Fruit fly (Drosophila melanogaster): ENCODE data around the gene Nost.
"Not testable (repeated sequence)": the region's sequence is repeated elsewhere in the genome, so short reads cannot be mapped to it uniquely, and the experiment has no call there.

The Nost gene

dm6 chrX:9086702-9087179 lies 56.7 kb downstream of the Nost start, which contains the start of gene CG32706:
Gene CG32706, plus strand, starts transcription at chrX:9087129.
- not testable (repeated sequence) for TF ChIP-seq Dll (optimal IDR thresholded peaks at IDR 0.05); psq (optimal IDR thresholded peaks at IDR 0.05); EcR (GFP tag; optimal IDR thresholded peaks at IDR 0.05)

- TF ChIP-seq usp (GFP tag; optimal IDR thresholded peaks at IDR 0.05); Dll (optimal IDR thresholded peaks at IDR 0.05); CG8478 (optimal IDR thresholded peaks at IDR 0.05): not testable (repeated sequence)
Observed at dm6 chrX:9087920-9088417, 58.0 kb downstream of the Nost start, which contains the start of gene CG6999. Gene CG6999, plus strand, starts transcription at chrX:9088367.

- no peak for TF ChIP-seq CG8478 (optimal IDR thresholded peaks at IDR 0.05)
- TF ChIP-seq psq (optimal IDR thresholded peaks at IDR 0.05): no peak
- no peak for TF ChIP-seq pan (optimal IDR thresholded peaks at IDR 0.05)
- TF ChIP-seq EcR (GFP tag; optimal IDR thresholded peaks at IDR 0.05): no peak
- no peak for TF ChIP-seq usp (GFP tag; optimal IDR thresholded peaks at IDR 0.05)
- no peak for TF ChIP-seq Dll (optimal IDR thresholded peaks at IDR 0.05)
Observed at dm6 chrX:9089254-9090056, 59.5 kb downstream of the Nost start, which contains the start of gene CCT2. Gene CCT2, plus strand, starts transcription at chrX:9089513.

dm6 chrX:9090057-9090358 lies 60.0 kb downstream of the Nost start:
- TF ChIP-seq usp (GFP tag; optimal IDR thresholded peaks at IDR 0.05) (no peak), CG8478 (optimal IDR thresholded peaks at IDR 0.05) (no peak), pan (optimal IDR thresholded peaks at IDR 0.05) (no peak), psq (optimal IDR thresholded peaks at IDR 0.05) (no peak), EcR (GFP tag; optimal IDR thresholded peaks at IDR 0.05) (no peak), Dll (optimal IDR thresholded peaks at IDR 0.05) (no peak)

- TF ChIP-seq psq (optimal IDR thresholded peaks at IDR 0.05) (no peak), Dll (optimal IDR thresholded peaks at IDR 0.05) (no peak), EcR (GFP tag; optimal IDR thresholded peaks at IDR 0.05) (no peak), usp (GFP tag; optimal IDR thresholded peaks at IDR 0.05) (no peak), pan (optimal IDR thresholded peaks at IDR 0.05) (no peak), CG8478 (optimal IDR thresholded peaks at IDR 0.05) (no peak)
Observed at dm6 chrX:9093062-9093461, 63.1 kb downstream of the Nost start.

dm6 chrX:9093912-9094311 lies 63.9 kb downstream of the Nost start:
- no peak for TF ChIP-seq EcR (GFP tag; optimal IDR thresholded peaks at IDR 0.05)
- no peak for TF ChIP-seq CG8478 (optimal IDR thresholded peaks at IDR 0.05)
- TF ChIP-seq pan (optimal IDR thresholded peaks at IDR 0.05): no peak
- no peak for TF ChIP-seq usp (GFP tag; optimal IDR thresholded peaks at IDR 0.05)

- TF ChIP-seq pan (optimal IDR thresholded peaks at IDR 0.05) (no peak), CG8478 (optimal IDR thresholded peaks at IDR 0.05) (no peak), EcR (GFP tag; optimal IDR thresholded peaks at IDR 0.05) (no peak), usp (GFP tag; optimal IDR thresholded peaks at IDR 0.05) (no peak), Dll (optimal IDR thresholded peaks at IDR 0.05) (no peak), psq (optimal IDR thresholded peaks at IDR 0.05) (no peak)
Observed at dm6 chrX:9102125-9102524, 72.1 kb downstream of the Nost start.

- TF ChIP-seq EcR (GFP tag; optimal IDR thresholded peaks at IDR 0.05) (no peak), Dll (optimal IDR thresholded peaks at IDR 0.05) (no peak), usp (GFP tag; optimal IDR thresholded peaks at IDR 0.05) (no peak), CG8478 (optimal IDR thresholded peaks at IDR 0.05) (no peak), psq (optimal IDR thresholded peaks at IDR 0.05) (no peak), pan (optimal IDR thresholded peaks at IDR 0.05) (no peak)
Observed at dm6 chrX:9103308-9104185, 73.5 kb downstream of the Nost start, which contains the start of gene CG7766. Gene CG7766, minus strand, starts transcription at chrX:9103739.
